Worm (Caenorhabditis elegans): Measurements from ENCODE around the gene K07E3.9.

DNA sequence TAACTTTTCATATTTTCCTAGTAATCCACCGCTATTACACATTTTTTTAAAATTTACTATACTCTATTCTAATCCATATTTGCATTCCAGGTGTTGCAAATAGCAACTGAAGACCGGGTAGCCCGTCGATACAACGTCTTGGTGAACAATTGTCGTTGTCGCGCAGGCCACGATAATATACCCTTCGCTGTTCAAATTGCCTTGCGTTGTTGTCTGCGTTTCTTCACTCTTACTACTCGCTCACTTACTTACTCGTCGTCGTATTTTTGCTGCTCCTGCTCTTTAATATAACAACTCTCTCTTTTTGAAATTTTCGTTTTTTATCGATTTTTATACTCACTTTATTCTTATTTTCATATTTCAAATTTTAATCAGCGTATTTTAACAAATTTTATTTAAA, 4.1 kb upstream of the K07E3.9 start, which contains the start of gene K07E3.2:
- no peak for TF ChIP-seq lsy-12 (tag; optimal IDR thresholded peaks at IDR 0.05)
- no peak for TF ChIP-seq lin-39 (tag; optimal IDR thresholded peaks at IDR 0.05)
- no peak for TF ChIP-seq daf-12 (tag; optimal IDR thresholded peaks at IDR 0.05)
- TF ChIP-seq pqm-1 (tag; optimal IDR thresholded peaks at IDR 0.05): no peak
- no peak for TF ChIP-seq fkh-10 (GFP tag; optimal IDR thresholded peaks at IDR 0.05)
- TF ChIP-seq ceh-9 (tag; optimal IDR thresholded peaks at IDR 0.05): no peak
